Fruit fly (Drosophila melanogaster) whole organism, prepupa: ENCODE measurements around the gene CG6790.

Experiments used
- CG10669 ChIP-seq: fragments of 200-800 bp; sonication (Bioruptor generic); optimal IDR thresholded peaks from 3 replicates; lab custom pipeline; 2018; ENCODE audit warnings: missing biosample characterization, mild to moderate bottlenecking, missing genetic modification characterization, moderate library complexity
- CG11294 ChIP-seq: fragments of 200-800 bp; sonication (Bioruptor generic); IDR thresholded peaks from 2 replicates; pipeline ENCODE4 v1.3.6; 2022; ENCODE audit warnings: missing biosample characterization, missing genetic modification characterization
- CG11762 ChIP-seq: fragments of 200-800 bp; sonication (Bioruptor generic); optimal IDR thresholded peaks from 3 replicates; lab custom pipeline; 2016; ENCODE audit warnings: missing biosample characterization, missing genetic modification characterization; ENCODE audit not compliant: insufficient read depth
- CG15336 ChIP-seq: fragments of 200-800 bp; sonication (Bioruptor generic); IDR thresholded peaks from 2 replicates; pipeline ENCODE4 v1.3.6; 2022; ENCODE audit warnings: missing biosample characterization, missing genetic modification characterization
- CG16779 ChIP-seq: fragments of 200-800 bp; sonication (Bioruptor generic); optimal IDR thresholded peaks from 3 replicates; lab custom pipeline; 2017; ENCODE audit warnings: missing biosample characterization, mild to moderate bottlenecking, missing genetic modification characterization
- CG3032 ChIP-seq: fragments of 200-800 bp; optimal IDR thresholded peaks from 2 replicates; lab custom pipeline; 2019; ENCODE audit warnings: missing biosample characterization, mild to moderate bottlenecking, missing genetic modification characterization, moderate library complexity
- CG3919 ChIP-seq: fragments of 200-800 bp; sonication (Bioruptor generic); optimal IDR thresholded peaks from 3 replicates; lab custom pipeline; 2016; ENCODE audit warnings: missing biosample characterization, missing genetic modification characterization
- CG4318 ChIP-seq: fragments of 200-800 bp; sonication (Bioruptor generic); optimal IDR thresholded peaks from 3 replicates; lab custom pipeline; 2017; ENCODE audit warnings: missing biosample characterization, mild to moderate bottlenecking, missing genetic modification characterization
- CG6163 ChIP-seq: fragments of 200-800 bp; sonication (Bioruptor generic); IDR thresholded peaks from 3 replicates; pipeline ENCODE4 v1.3.6; 2022; ENCODE audit warnings: missing biosample characterization, missing genetic modification characterization
- CG6276 ChIP-seq: fragments of 200-800 bp; sonication (Bioruptor generic); optimal IDR thresholded peaks from 2 replicates; lab custom pipeline; 2017; ENCODE audit warnings: missing biosample characterization, mild to moderate bottlenecking, missing genetic modification characterization
- CG6808 ChIP-seq: fragments of 200-800 bp; sonication (Bioruptor generic); optimal IDR thresholded peaks from 3 replicates; lab custom pipeline; 2017; ENCODE audit warnings: missing biosample characterization, missing genetic modification characterization, mild to moderate bottlenecking, moderate library complexity, missing genetic modification reagents
- CG6854 ChIP-seq: fragments of 200-800 bp; sonication (Bioruptor generic); optimal IDR thresholded peaks from 2 replicates; lab custom pipeline; 2017; ENCODE audit warnings: missing biosample characterization, mild to moderate bottlenecking, missing genetic modification characterization
- CG8119 ChIP-seq: fragments of 200-800 bp; sonication (Bioruptor generic); IDR thresholded peaks from 3 replicates; pipeline ENCODE4 v1.3.6; 2022; ENCODE audit warnings: missing biosample characterization, missing genetic modification characterization
- CG9139 ChIP-seq: fragments of 200-800 bp; sonication (Bioruptor generic); optimal IDR thresholded peaks from 3 replicates; lab custom pipeline; 2017; ENCODE audit warnings: missing biosample characterization, mild to moderate bottlenecking, missing genetic modification characterization
- Eip75B ChIP-seq: fragments of 200-800 bp; sonication (Bioruptor generic); optimal IDR thresholded peaks from 3 replicates; lab custom pipeline; 2016; ENCODE audit warnings: missing biosample characterization, missing genetic modification characterization
- Eip78C ChIP-seq: fragments of 200-800 bp; sonication (Bioruptor generic); peaks from one replicate; lab custom pipeline; 2016; ENCODE audit warnings: missing biosample characterization, missing genetic modification characterization
- Eip93F ChIP-seq: fragments of 200-800 bp; sonication (Bioruptor generic); optimal IDR thresholded peaks from 2 replicates; lab custom pipeline; 2016; ENCODE audit warnings: missing biosample characterization, mild to moderate bottlenecking, missing genetic modification characterization
- Ets21C ChIP-seq: fragments of 200-800 bp; sonication (Bioruptor generic); optimal IDR thresholded peaks from 3 replicates; lab custom pipeline; 2016; ENCODE audit warnings: missing biosample characterization, missing genetic modification characterization
- Ets96B ChIP-seq: fragments of 200-800 bp; optimal IDR thresholded peaks from 2 replicates; lab custom pipeline; 2019; ENCODE audit warnings: missing biosample characterization, mild to moderate bottlenecking, missing genetic modification characterization, moderate library complexity
- Hr38 ChIP-seq: sonication (Bioruptor generic); optimal IDR thresholded peaks from 2 replicates; lab custom pipeline; 2016; ENCODE audit warnings: missing biosample characterization, missing genetic modification characterization
- Hr4 ChIP-seq: fragments of 200-800 bp; sonication (Bioruptor generic); optimal IDR thresholded peaks from 3 replicates; lab custom pipeline; 2016; ENCODE audit warnings: missing biosample characterization, missing genetic modification characterization
- Sox102F ChIP-seq: fragments of 200-800 bp; sonication (Bioruptor generic); optimal IDR thresholded peaks from 2 replicates; lab custom pipeline; 2016; ENCODE audit warnings: missing biosample characterization, mild to moderate bottlenecking, missing genetic modification characterization
- Sox14 ChIP-seq: fragments of 200-800 bp; sonication (Bioruptor generic); optimal IDR thresholded peaks from 3 replicates; lab custom pipeline; 2016; ENCODE audit warnings: missing biosample characterization, missing genetic modification characterization
- achi ChIP-seq: fragments of 200-800 bp; sonication (Bioruptor generic); optimal IDR thresholded peaks from 3 replicates; lab custom pipeline; 2016; ENCODE audit warnings: missing biosample characterization, missing genetic modification characterization
- acj6 ChIP-seq: fragments of 200-800 bp; sonication (Bioruptor generic); optimal IDR thresholded peaks from 3 replicates; lab custom pipeline; 2016; ENCODE audit warnings: missing biosample characterization, missing genetic modification characterization
- dac ChIP-seq: fragments of 200-800 bp; sonication (Bioruptor generic); optimal IDR thresholded peaks from 2 replicates; lab custom pipeline; 2017; ENCODE audit warnings: missing biosample characterization, mild to moderate bottlenecking, missing genetic modification characterization
- dsx ChIP-seq: fragments of 200-800 bp; optimal IDR thresholded peaks from 3 replicates; lab custom pipeline; 2019; ENCODE audit warnings: missing biosample characterization, mild to moderate bottlenecking, missing genetic modification characterization, moderate library complexity; ENCODE audit not compliant: poor library complexity, severe bottlenecking
- eg ChIP-seq: fragments of 200-800 bp; sonication (Bioruptor generic); IDR thresholded peaks from 3 replicates; pipeline ENCODE4 v1.3.6; 2022; ENCODE audit warnings: missing biosample characterization, missing genetic modification characterization
- esn ChIP-seq: fragments of 200-800 bp; sonication (Bioruptor generic); optimal IDR thresholded peaks from 2 replicates; lab custom pipeline; 2016; ENCODE audit warnings: missing biosample characterization, mild to moderate bottlenecking, missing genetic modification characterization, moderate library complexity
- fd59A ChIP-seq: fragments of 200-800 bp; sonication (Bioruptor generic); optimal IDR thresholded peaks from 2 replicates; lab custom pipeline; 2017; ENCODE audit warnings: missing biosample characterization, mild to moderate bottlenecking, missing genetic modification characterization, missing genetic modification reagents
- fkh ChIP-seq: fragments of 200-800 bp; sonication (Bioruptor generic); optimal IDR thresholded peaks from 3 replicates; lab custom pipeline; 2017; ENCODE audit warnings: missing biosample characterization, mild to moderate bottlenecking, missing genetic modification characterization, moderate library complexity
- lz ChIP-seq: fragments of 200-800 bp; sonication (Bioruptor generic); optimal IDR thresholded peaks from 3 replicates; lab custom pipeline; 2016; ENCODE audit warnings: missing biosample characterization, missing genetic modification characterization
- spab ChIP-seq: fragments of 200-800 bp; sonication (Bioruptor generic); optimal IDR thresholded peaks from 2 replicates; lab custom pipeline; 2017; ENCODE audit warnings: missing biosample characterization, mild to moderate bottlenecking, missing genetic modification characterization, missing genetic modification reagents
- ss ChIP-seq, 2 experiments: fragments of 200-800 bp; sonication (Bioruptor generic); optimal IDR thresholded peaks; 2 replicates in 1 of 2; 3 replicates in 1 of 2; lab custom pipeline; 2017 to 2018; ENCODE audit warnings: mild to moderate bottlenecking in 2 of 2, missing biosample characterization in 2 of 2, missing genetic modification characterization in 2 of 2, moderate library complexity in 1 of 2
- svp ChIP-seq: fragments of 200-800 bp; sonication (Bioruptor generic); peaks from one replicate; lab custom pipeline; 2016; ENCODE audit warnings: missing biosample characterization, missing genetic modification characterization
- topi ChIP-seq: fragments of 200-800 bp; sonication (Bioruptor generic); optimal IDR thresholded peaks from 3 replicates; lab custom pipeline; 2016; ENCODE audit warnings: missing biosample characterization, missing genetic modification characterization
- vri ChIP-seq: fragments of 200-800 bp; sonication (Bioruptor generic); optimal IDR thresholded peaks from 3 replicates; lab custom pipeline; 2016; ENCODE audit warnings: missing biosample characterization, mild to moderate bottlenecking, missing genetic modification characterization

CG6790 gene

dm6 chr3R:11604654-11605436 lies 26.3 kb upstream of the CG6790 start:
- TF ChIP-seq achi (GFP tag; lab: Kevin White, UChicago) = no peak
- peak; percentile 67 for TF ChIP-seq CG6276
- no peak for TF ChIP-seq fkh (GFP tag; lab: Kevin White, UChicago)
- peak; percentile 10 for TF ChIP-seq Eip93F (GFP tag; lab: Kevin White, UChicago)
- TF ChIP-seq CG15336 (GFP tag; lab: Robert Waterston, UW) = peak; percentile 82
- TF ChIP-seq topi (GFP tag; lab: Kevin White, UChicago) = no peak
- peak; percentile 64 to 70 for TF ChIP-seq ss (GFP tag; optimal IDR thresholded peaks at IDR 0.05; lab: Kevin White, UChicago)
- TF ChIP-seq Ets96B = peak; percentile 25
- no peak for TF ChIP-seq fd59A (GFP tag; lab: Kevin White, UChicago)
- no peak for TF ChIP-seq dac (GFP tag; lab: Kevin White, UChicago)
- peak; percentile 14 for TF ChIP-seq esn (GFP tag; lab: Kevin White, UChicago)
- TF ChIP-seq Eip78C = peak; percentile 84
- TF ChIP-seq CG3919 (GFP tag; lab: Kevin White, UChicago) = peak; percentile 8
- TF ChIP-seq CG11762 (GFP tag; lab: Kevin White, UChicago) = no peak
- TF ChIP-seq dsx (GFP tag; lab: Kevin White, UChicago) = peak; percentile 39
- peak; percentile 59 for TF ChIP-seq CG16779 (tag; lab: Kevin White, UChicago)
- peak; percentile 26 for TF ChIP-seq Sox102F (GFP tag; lab: Kevin White, UChicago)
- TF ChIP-seq CG10669 (GFP tag; lab: Kevin White, UChicago) = peak; percentile 30
- TF ChIP-seq CG6163 (GFP tag; lab: Robert Waterston, UW) = peak; percentile 70; the same call in 2 of the 3 replicates
- no peak for TF ChIP-seq Sox14 (GFP tag; lab: Kevin White, UChicago)
- no peak for TF ChIP-seq spab (GFP tag; lab: Kevin White, UChicago)
- peak; percentile 65; the same call in 1 of the 3 replicates for TF ChIP-seq eg (GFP tag; lab: Robert Waterston, UW)
- TF ChIP-seq lz (GFP tag; lab: Kevin White, UChicago) = no peak
- no peak for TF ChIP-seq CG3032 (tag; lab: Kevin White, UChicago)
- peak; percentile 57 for TF ChIP-seq CG6808 (GFP tag; lab: Kevin White, UChicago)
- TF ChIP-seq CG4318 (GFP tag; lab: Kevin White, UChicago) = no peak
- peak; percentile 70 for TF ChIP-seq CG8119 (GFP tag; lab: Robert Waterston, UW)
- TF ChIP-seq CG6854 = peak; percentile 72
- peak; percentile 72 for TF ChIP-seq CG9139 (GFP tag; lab: Kevin White, UChicago)
- no peak for TF ChIP-seq Hr4 (GFP tag; lab: Kevin White, UChicago)
- TF ChIP-seq vri (GFP tag; lab: Kevin White, UChicago) = peak; percentile 7
- peak; percentile 10 for TF ChIP-seq Eip75B (GFP tag; lab: Kevin White, UChicago)

dm6 chr3R:11603136-11603535 lies 24.6 kb upstream of the CG6790 start:
- TF ChIP-seq Hr38 (GFP tag; lab: Kevin White, UChicago) = no peak
- no peak for TF ChIP-seq Ets21C (GFP tag; lab: Kevin White, UChicago)
- TF ChIP-seq CG9139 (GFP tag; lab: Kevin White, UChicago) = no peak
- TF ChIP-seq Eip93F (GFP tag; lab: Kevin White, UChicago) = no peak
- TF ChIP-seq eg (GFP tag; lab: Robert Waterston, UW) = 0 out of 3 replicates have a peak, but pooled peaks have one; percentile 19
- no peak for TF ChIP-seq acj6 (GFP tag; lab: Kevin White, UChicago)
- TF ChIP-seq CG11294 (GFP tag; lab: Robert Waterston, UW) = no peak
- TF ChIP-seq Eip78C = peak; percentile 7
- TF ChIP-seq lz (GFP tag; lab: Kevin White, UChicago) = no peak
- TF ChIP-seq svp (GFP tag; lab: Kevin White, UChicago) = peak; percentile 27
